Fruit fly (Drosophila melanogaster) whole organism, embryonic: Measurements from ENCODE around the gene CG8630.

Source experiments
- Atf-2 ChIP-seq: fragments of 200-800 bp; sonication (Bioruptor generic); optimal IDR thresholded peaks from 2 replicates; lab custom pipeline; 2016; ENCODE audit warnings: missing biosample characterization, missing genetic modification characterization
- Bdp1 ChIP-seq: fragments of 200-800 bp; sonication (Bioruptor generic); optimal IDR thresholded peaks from 3 replicates; lab custom pipeline; 2016; ENCODE audit warnings: missing biosample characterization, missing genetic modification characterization
- CG11456 ChIP-seq: fragments of 200-800 bp; sonication (Bioruptor generic); IDR thresholded peaks from 3 replicates; pipeline ENCODE4 v1.3.6; 2022; ENCODE audit warnings: missing biosample characterization, missing genetic modification characterization
- CG12071 ChIP-seq: fragments of 200-800 bp; sonication (Bioruptor generic); optimal IDR thresholded peaks from 3 replicates; lab custom pipeline; 2018; ENCODE audit warnings: missing biosample characterization, mild to moderate bottlenecking, missing genetic modification characterization
- CG12219 ChIP-seq: fragments of 200-800 bp; sonication (Bioruptor generic); optimal IDR thresholded peaks from 3 replicates; lab custom pipeline; 2018; ENCODE audit warnings: missing biosample characterization, mild to moderate bottlenecking, missing genetic modification characterization
- CG12659 ChIP-seq: fragments of 200-800 bp; sonication (Bioruptor generic); optimal IDR thresholded peaks from 3 replicates; lab custom pipeline; 2017; ENCODE audit warnings: mild to moderate bottlenecking, missing biosample characterization, missing genetic modification reagents, missing genetic modification characterization
- CG13775 ChIP-seq: fragments of 200-800 bp; sonication (Bioruptor generic); optimal IDR thresholded peaks from 3 replicates; lab custom pipeline; 2017; ENCODE audit warnings: missing biosample characterization, mild to moderate bottlenecking, missing genetic modification characterization
- CG15514 ChIP-seq: fragments of 200-800 bp; sonication (Bioruptor generic); optimal IDR thresholded peaks from 3 replicates; lab custom pipeline; 2017; ENCODE audit warnings: missing biosample characterization, missing genetic modification characterization, mild to moderate bottlenecking, moderate library complexity, missing genetic modification reagents
- CG16813 ChIP-seq: fragments of 200-800 bp; sonication (Bioruptor generic); IDR thresholded peaks from 3 replicates; pipeline ENCODE4 v1.3.6; 2022; ENCODE audit warnings: missing biosample characterization, missing genetic modification characterization; ENCODE audit not compliant: partially characterized antibody
- CG2116 ChIP-seq: fragments of 200-800 bp; sonication (Bioruptor generic); optimal IDR thresholded peaks from 3 replicates; lab custom pipeline; 2018; ENCODE audit warnings: missing biosample characterization, mild to moderate bottlenecking, missing genetic modification characterization
- CG2712 ChIP-seq: fragments of 200-800 bp; optimal IDR thresholded peaks from 3 replicates; lab custom pipeline; 2019; ENCODE audit warnings: missing biosample characterization, mild to moderate bottlenecking, missing genetic modification characterization, moderate library complexity
- CG32767 ChIP-seq: fragments of 200-800 bp; sonication (Bioruptor generic); IDR thresholded peaks from 2 replicates; pipeline ENCODE4 v1.3.6; 2022; ENCODE audit warnings: missing biosample characterization, missing genetic modification characterization
- CG4617 ChIP-seq: fragments of 200-800 bp; sonication (Bioruptor generic); optimal IDR thresholded peaks from 3 replicates; lab custom pipeline; 2016; ENCODE audit warnings: missing biosample characterization, missing genetic modification characterization, borderline replicate concordance
- CG4707 ChIP-seq: fragments of 200-800 bp; sonication (Bioruptor generic); optimal IDR thresholded peaks from 2 replicates; lab custom pipeline; 2018; ENCODE audit warnings: missing biosample characterization, mild to moderate bottlenecking, missing genetic modification characterization, moderate library complexity
- CG6689 ChIP-seq: fragments of 200-800 bp; sonication (Bioruptor generic); IDR thresholded peaks from 2 replicates; pipeline ENCODE4 v1.3.6; 2022; ENCODE audit warnings: missing biosample characterization, missing genetic modification characterization
- CG7271 ChIP-seq: fragments of 200-800 bp; sonication (Bioruptor generic); optimal IDR thresholded peaks from 2 replicates; lab custom pipeline; 2018; ENCODE audit warnings: missing biosample characterization, mild to moderate bottlenecking, missing genetic modification characterization, moderate library complexity
- CG7786 ChIP-seq: fragments of 200-800 bp; sonication (Bioruptor generic); optimal IDR thresholded peaks from 2 replicates; lab custom pipeline; 2016; ENCODE audit warnings: missing biosample characterization, missing genetic modification characterization
- Dll ChIP-seq: fragments of 200-800 bp; sonication (Bioruptor generic); IDR thresholded peaks from 4 replicates; pipeline ENCODE4 v1.3.6; 2022; ENCODE audit warnings: missing biosample characterization, missing genetic modification characterization; ENCODE audit not compliant: partially characterized antibody
- Doc2 ChIP-seq: fragments of 200-800 bp; sonication (Bioruptor generic); IDR thresholded peaks from 2 replicates; pipeline ENCODE4 v1.3.6; 2022; ENCODE audit warnings: missing biosample characterization, missing genetic modification characterization
- E2f2 ChIP-seq: fragments of 200-800 bp; sonication (Bioruptor generic); IDR thresholded peaks from 2 replicates; pipeline ENCODE4 v1.3.6; 2022; ENCODE audit warnings: missing biosample characterization, missing genetic modification characterization
- Ets97D ChIP-seq: fragments of 200-800 bp; sonication (Bioruptor generic); optimal IDR thresholded peaks from 3 replicates; lab custom pipeline; 2016; ENCODE audit warnings: missing biosample characterization, missing genetic modification characterization
- HmgD ChIP-seq: fragments of 200-800 bp; sonication (Bioruptor generic); optimal IDR thresholded peaks from 3 replicates; lab custom pipeline; 2016; ENCODE audit warnings: missing biosample characterization, missing genetic modification characterization
- HmgZ ChIP-seq: fragments of 200-800 bp; sonication (Bioruptor generic); optimal IDR thresholded peaks from 2 replicates; lab custom pipeline; 2018; ENCODE audit warnings: missing biosample characterization, mild to moderate bottlenecking, missing genetic modification characterization
- Lhr ChIP-seq: fragments of 200-800 bp; sonication (Bioruptor generic); optimal IDR thresholded peaks from 3 replicates; lab custom pipeline; 2017; ENCODE audit warnings: mild to moderate bottlenecking, missing biosample characterization, missing genetic modification reagents, missing genetic modification characterization
- Med ChIP-seq: fragments of 200-800 bp; sonication (Bioruptor generic); peaks from one replicate; lab custom pipeline; 2016; ENCODE audit warnings: missing biosample characterization, missing genetic modification characterization, mild to moderate bottlenecking, inconsistent platforms, moderate library complexity
- NK7.1 ChIP-seq: fragments of 200-800 bp; sonication (Bioruptor generic); optimal IDR thresholded peaks from 3 replicates; lab custom pipeline; 2016; ENCODE audit warnings: missing biosample characterization, missing genetic modification characterization
- Rfx ChIP-seq: fragments of 200-800 bp; sonication (Bioruptor generic); IDR thresholded peaks from 2 replicates; pipeline ENCODE4 v1.3.6; 2022; ENCODE audit warnings: missing biosample characterization, missing genetic modification characterization
- Rx ChIP-seq: fragments of 200-800 bp; sonication (Bioruptor generic); IDR thresholded peaks from 2 replicates; pipeline ENCODE4 v1.3.6; 2022; ENCODE audit warnings: missing biosample characterization, missing genetic modification characterization
- bbx ChIP-seq: fragments of 200-800 bp; sonication (Bioruptor generic); IDR thresholded peaks from 2 replicates; pipeline ENCODE4 v1.3.6; 2022; ENCODE audit warnings: missing biosample characterization, missing genetic modification characterization; ENCODE audit not compliant: partially characterized antibody
- ftz-f1 ChIP-seq: fragments of 200-800 bp; sonication (Bioruptor generic); optimal IDR thresholded peaks from 2 replicates; lab custom pipeline; 2016; ENCODE audit warnings: missing biosample characterization, missing genetic modification characterization
- gce ChIP-seq: fragments of 200-800 bp; sonication (Bioruptor generic); IDR thresholded peaks from 3 replicates; pipeline ENCODE4 v1.3.6; 2022; ENCODE audit warnings: missing biosample characterization, missing genetic modification characterization
- gsb ChIP-seq: fragments of 200-800 bp; sonication (Bioruptor generic); IDR thresholded peaks from 2 replicates; pipeline ENCODE4 v1.3.6; 2022; ENCODE audit warnings: missing biosample characterization, missing genetic modification characterization
- mirr ChIP-seq: fragments of 200-800 bp; sonication (Bioruptor generic); optimal IDR thresholded peaks from 3 replicates; lab custom pipeline; 2018; ENCODE audit warnings: missing biosample characterization, mild to moderate bottlenecking, missing genetic modification characterization
- oc ChIP-seq: fragments of 200-800 bp; sonication (Bioruptor generic); optimal IDR thresholded peaks from 2 replicates; lab custom pipeline; 2018; ENCODE audit warnings: missing biosample characterization, mild to moderate bottlenecking, missing genetic modification characterization, moderate library complexity
- odd ChIP-seq: fragments of 200-800 bp; sonication (Bioruptor generic); optimal IDR thresholded peaks from 2 replicates; lab custom pipeline; 2017; ENCODE audit warnings: missing biosample characterization, mild to moderate bottlenecking, missing genetic modification characterization
- otp ChIP-seq: fragments of 200-800 bp; sonication (Bioruptor generic); IDR thresholded peaks from 3 replicates; pipeline ENCODE4, ENCODE4 v1.3.6; 2022; ENCODE audit warnings: missing biosample characterization, missing genetic modification characterization
- phol ChIP-seq: fragments of 200-800 bp; sonication (Bioruptor generic); optimal IDR thresholded peaks from 3 replicates; lab custom pipeline; 2018; ENCODE audit warnings: missing biosample characterization, mild to moderate bottlenecking, missing genetic modification characterization, moderate library complexity
- pros ChIP-seq: fragments of 200-800 bp; sonication (Bioruptor generic); optimal IDR thresholded peaks from 3 replicates; lab custom pipeline; 2019; ENCODE audit warnings: missing biosample characterization, mild to moderate bottlenecking, missing genetic modification characterization, moderate library complexity
- sim ChIP-seq: fragments of 200-800 bp; sonication (Bioruptor generic); IDR thresholded peaks from 2 replicates; pipeline ENCODE4 v1.3.6; 2022; ENCODE audit warnings: missing biosample characterization, missing genetic modification characterization
- sr ChIP-seq: fragments of 200-800 bp; sonication (Bioruptor generic); IDR thresholded peaks from 3 replicates; pipeline ENCODE4 v1.3.6; 2022; ENCODE audit warnings: missing biosample characterization, missing genetic modification characterization
- stwl ChIP-seq: fragments of 200-800 bp; sonication (Bioruptor generic); optimal IDR thresholded peaks from 3 replicates; lab custom pipeline; 2018; ENCODE audit warnings: missing biosample characterization, mild to moderate bottlenecking, missing genetic modification characterization, moderate library complexity
- tio ChIP-seq: fragments of 200-800 bp; sonication (Bioruptor generic); optimal IDR thresholded peaks from 2 replicates; lab custom pipeline; 2017; ENCODE audit warnings: missing biosample characterization, missing genetic modification characterization, inconsistent platforms
- tup ChIP-seq: fragments of 200-800 bp; sonication (Bioruptor generic); optimal IDR thresholded peaks from 2 replicates; lab custom pipeline; 2016; ENCODE audit warnings: missing biosample characterization, mild to moderate bottlenecking, missing genetic modification characterization, moderate library complexity
- vnd ChIP-seq: fragments of 200-800 bp; sonication (Bioruptor generic); IDR thresholded peaks from 3 replicates; pipeline ENCODE4 v1.3.6; 2022; ENCODE audit warnings: missing biosample characterization, missing genetic modification characterization; ENCODE audit not compliant: partially characterized antibody
- zen ChIP-seq: fragments of 200-800 bp; sonication (Bioruptor generic); optimal IDR thresholded peaks from 3 replicates; lab custom pipeline; 2018; ENCODE audit warnings: missing biosample characterization, mild to moderate bottlenecking, missing genetic modification characterization, moderate library complexity

Gene CG8630

DNA sequence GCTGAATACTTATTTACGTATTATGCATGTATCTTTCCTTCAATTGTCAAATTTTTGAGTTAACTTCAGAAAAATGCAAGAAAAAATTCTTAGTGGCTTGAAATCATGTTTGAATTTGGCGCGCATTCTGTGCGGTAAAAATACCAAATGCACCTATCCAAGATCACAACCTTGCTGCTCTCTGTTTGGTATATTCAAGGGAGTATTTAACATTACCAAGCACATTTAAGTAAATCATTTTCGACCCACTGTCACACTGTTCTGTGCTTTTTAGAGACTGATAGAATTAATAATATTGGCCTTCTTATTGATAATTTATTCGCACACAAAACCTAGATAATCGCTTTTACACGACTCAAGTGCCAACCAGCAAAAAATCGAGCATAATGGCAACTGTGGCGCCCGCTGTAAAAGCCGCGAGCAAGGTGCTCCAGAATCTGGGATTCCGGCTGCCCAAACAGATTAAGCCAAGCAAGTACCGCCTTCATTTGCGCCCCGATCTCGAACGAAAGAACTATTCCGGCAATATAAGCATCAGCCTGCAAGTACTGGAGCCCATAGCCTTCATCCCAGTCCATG is 29.7 kb downstream of the CG8630 start (continued):
- TF ChIP-seq E2f2 (GFP tag; lab: Robert Waterston, UW) (peak; percentile 96), CG2116 (GFP tag; lab: Kevin White, UChicago) (peak; percentile 42), HmgZ (peak; percentile 65), CG16813 (GFP tag; lab: Robert Waterston, UW) (peak; percentile 29; the same call in 1 of the 3 replicates), CG15514 (GFP tag; lab: Kevin White, UChicago) (peak; percentile 51), tup (GFP tag; lab: Kevin White, UChicago) (no peak), vnd (0 out of 3 replicates have a peak, but pooled peaks have one; percentile 35), oc (tag; lab: Kevin White, UChicago) (peak; percentile 3), Dll (no peak), tio (GFP tag; lab: Kevin White, UChicago) (no peak), zen (tag; lab: Kevin White, UChicago) (peak; percentile 23), Ets97D (peak; percentile 68), Med (GFP tag; lab: Kevin White, UChicago) (peak; percentile 55), HmgD (GFP tag; lab: Kevin White, UChicago) (peak; percentile 55), stwl (tag; lab: Kevin White, UChicago) (peak; percentile 85), CG4617 (GFP tag; lab: Kevin White, UChicago) (peak; percentile 82), phol (tag; lab: Kevin White, UChicago) (peak; percentile 28), otp (GFP tag; lab: Robert Waterston, UW) (no peak)

- TF ChIP-seq Atf-2 (GFP tag; lab: Kevin White, UChicago) (no peak), CG7786 (no peak), sim (GFP tag; lab: Robert Waterston, UW) (no peak)
These were observed 33.6 kb downstream of the CG8630 start, which contains the start of gene CG44142 for dm6 chr3R:13313088-13313487. TSS of gene CG44142 (minus strand) at chr3R:13313188.

DNA sequence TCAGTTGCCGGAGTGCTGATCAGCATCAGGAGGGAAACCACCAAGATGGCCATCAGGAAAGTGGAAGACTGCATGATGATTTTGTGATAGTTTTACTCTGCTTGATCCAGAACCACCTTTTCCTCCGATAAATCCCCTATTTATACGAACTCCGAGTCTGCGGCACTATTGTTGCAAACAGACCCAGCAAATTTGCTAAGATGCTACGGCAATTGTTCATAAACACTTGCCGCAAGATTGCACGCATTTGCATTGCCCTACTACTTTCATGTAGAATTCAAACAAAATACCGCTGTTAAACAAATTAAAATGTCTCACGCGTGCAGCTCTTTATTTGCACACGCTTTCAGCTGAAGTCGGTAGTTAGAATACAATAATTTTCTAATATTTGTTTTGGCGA is 39.6 kb downstream of the CG8630 start, which contains the start of gene CG45080:
CG45080 (minus strand) TSS at position 101 of the 400 bp plus-strand sequence.
- TF ChIP-seq CG11456 (GFP tag; lab: Robert Waterston, UW) (0 out of 3 replicates have a peak, but pooled peaks have one; percentile 13), CG4707 (no peak), ftz-f1 (no peak)
- TF ChIP-seq, all 482 proteins: peak for 1

dm6 chr3R:13319873-13320272 is 40.4 kb downstream of the CG8630 start:
- TF ChIP-seq CG12659 (peak; percentile 8), pros (GFP tag; lab: Kevin White, UChicago) (no peak), mirr (GFP tag; lab: Kevin White, UChicago) (no peak), CG6689 (GFP tag; lab: Robert Waterston, UW) (0 out of 2 replicates have a peak, but pooled peaks have one; percentile 25), Rx (0 out of 2 replicates have a peak, but pooled peaks have one; percentile 5), CG12071 (peak; percentile 67), CG7271 (no peak), gsb (GFP tag; lab: Robert Waterston, UW) (no peak), sr (peak; percentile 24; the same call in 1 of the 3 replicates), CG2712 (tag; lab: Kevin White, UChicago) (no peak), odd (GFP tag; lab: Kevin White, UChicago) (peak; percentile 29), CG13775 (GFP tag; lab: Kevin White, UChicago) (peak; percentile 16), Rfx (peak; percentile 24; the same call in 1 of the 2 replicates), Lhr (GFP tag; lab: Kevin White, UChicago) (peak; percentile 4), NK7.1 (peak; percentile 12), CG12219 (peak; percentile 54), Ets97D (peak; percentile 96), gce (GFP tag; lab: Robert Waterston, UW) (peak; percentile 69; the same call in 2 of the 3 replicates), bbx (no peak), CG32767 (0 out of 2 replicates have a peak, but pooled peaks have one; percentile 39), Bdp1 (GFP tag; lab: Kevin White, UChicago) (no peak), Doc2 (no peak)
